Fruit fly (Drosophila melanogaster) whole organism: ENCODE data around the gene FucTA.

Source experiments
- CG8478 ChIP-seq: fragments of >200 bp; optimal IDR thresholded peaks from 2 replicates; lab custom pipeline; 2018; ENCODE audit warnings: inconsistent platforms
- Dll ChIP-seq: fragments of >200 bp; optimal IDR thresholded peaks from 2 replicates; lab custom pipeline; 2017
- EcR ChIP-seq, 2 experiments: fragments of >200 bp; optimal IDR thresholded peaks; 2 replicates each; lab custom pipeline; 2017; ENCODE audit warnings: missing biosample characterization in 2 of 2, missing genetic modification characterization in 2 of 2, missing genetic modification reagents in 2 of 2
- pan ChIP-seq: fragments of >200 bp; optimal IDR thresholded peaks from 2 replicates; lab custom pipeline; 2017
- psq ChIP-seq: fragments of >200 bp; optimal IDR thresholded peaks from 2 replicates; lab custom pipeline; 2017
- usp ChIP-seq: fragments of >200 bp; optimal IDR thresholded peaks from 2 replicates; lab custom pipeline; 2017; ENCODE audit warnings: missing biosample characterization, missing genetic modification characterization, mixed read lengths

DNA sequence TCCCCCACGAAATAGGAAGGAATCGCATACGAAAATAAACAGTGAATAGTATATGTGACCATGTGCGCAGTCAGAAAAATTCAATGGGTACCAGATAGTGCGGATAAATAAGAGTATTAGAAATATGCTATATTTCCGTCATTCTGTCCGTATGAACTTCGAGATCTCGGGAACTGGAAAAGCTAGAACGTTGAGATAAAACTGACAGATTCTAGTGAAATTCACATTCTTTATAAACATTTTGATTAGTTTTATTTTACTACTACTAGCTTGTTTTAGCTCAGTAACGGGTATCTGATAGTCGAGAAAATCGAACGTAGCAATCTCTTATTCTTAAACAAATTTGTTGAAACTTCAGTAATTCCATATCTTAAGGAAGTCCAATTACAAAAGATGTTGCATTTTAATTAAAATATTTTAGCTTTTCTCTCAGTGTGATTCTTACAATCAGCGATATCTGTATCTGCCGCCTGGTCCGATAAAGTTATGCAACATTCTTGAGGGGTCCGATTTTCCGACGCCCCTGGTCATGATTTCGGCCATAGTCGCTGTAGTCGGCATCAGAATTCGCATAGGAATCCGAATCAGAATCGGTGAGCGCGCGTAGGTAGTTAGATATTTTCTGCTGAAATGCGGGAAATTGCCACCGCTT is 25.6 kb downstream of the FucTA start:
- no peak for TF ChIP-seq psq (lab: Kevin White, UChicago)
- TF ChIP-seq usp (GFP tag; lab: Kevin White, UChicago): no peak
- no peak for TF ChIP-seq pan (lab: Kevin White, UChicago)
- no peak for TF ChIP-seq CG8478 (lab: Kevin White, UChicago)
- TF ChIP-seq Dll: no peak
- TF ChIP-seq EcR (GFP tag; optimal IDR thresholded peaks at IDR 0.05; lab: Kevin White, UChicago): no peak
